Fruit fly (Drosophila melanogaster) whole organism, pupa: ENCODE data around the gene CG7231.

Experiments
- CG14655 ChIP-seq: fragments of 200-800 bp; sonication (Bioruptor generic); optimal IDR thresholded peaks from 3 replicates; lab custom pipeline; 2017; ENCODE audit warnings: mild to moderate bottlenecking, missing biosample characterization, missing genetic modification reagents, missing genetic modification characterization
- CG15710 ChIP-seq: fragments of 200-800 bp; sonication (Bioruptor generic); optimal IDR thresholded peaks from 2 replicates; lab custom pipeline; 2018; ENCODE audit warnings: missing biosample characterization, mild to moderate bottlenecking, missing genetic modification characterization, moderate library complexity
- CG9948 ChIP-seq: fragments of 200-800 bp; sonication (Bioruptor generic); optimal IDR thresholded peaks from 2 replicates; lab custom pipeline; 2018; ENCODE audit warnings: missing biosample characterization, mild to moderate bottlenecking, missing genetic modification characterization, moderate library complexity
- D1 ChIP-seq: fragments of 200-800 bp; sonication (Bioruptor generic); optimal IDR thresholded peaks from 2 replicates; lab custom pipeline; 2018; ENCODE audit warnings: missing biosample characterization, mild to moderate bottlenecking, missing genetic modification characterization, moderate library complexity
- fd96Ca ChIP-seq: fragments of 200-800 bp; sonication (Bioruptor generic); IDR thresholded peaks from 3 replicates; pipeline ENCODE4 v1.3.6; 2022; ENCODE audit warnings: missing biosample characterization, missing genetic modification characterization

dm6 chr2L:7962237-7962636 is 21.5 kb upstream of the CG7231 start:
- TF ChIP-seq fd96Ca (GFP tag; lab: Robert Waterston, UW) (no peak), D1 (no peak), CG14655 (GFP tag; lab: Kevin White, UChicago) (no peak), CG15710 (tag; lab: Kevin White, UChicago) (no peak), CG9948 (tag; lab: Kevin White, UChicago) (no peak)
